Worm (Caenorhabditis elegans): ENCODE data around the gene F52E1.3.

DNA sequence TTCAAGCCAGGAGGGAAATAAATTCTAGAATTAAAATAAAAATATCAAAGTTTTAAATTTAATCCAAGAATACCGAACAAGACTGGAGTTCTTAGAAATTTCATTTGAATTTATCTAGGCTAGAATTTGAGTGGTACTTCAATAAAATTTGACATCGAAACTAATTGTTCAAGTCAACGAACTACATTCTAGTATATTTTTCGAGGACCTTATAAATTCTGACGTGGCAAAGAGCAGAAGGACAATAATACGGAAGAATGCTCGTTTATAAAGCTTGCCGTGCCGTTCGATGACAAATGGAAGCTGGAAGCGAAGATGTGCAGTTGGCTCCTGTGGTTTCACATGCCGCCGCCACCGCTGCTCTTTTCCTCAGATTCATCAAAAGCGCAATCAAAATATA, 6.2 kb downstream of the F52E1.3 start:
- no peak for TF ChIP-seq nfya-1 (tag; optimal IDR thresholded peaks at IDR 0.05)
- no peak for TF ChIP-seq ceh-18 (tag; optimal IDR thresholded peaks at IDR 0.05)
